Fruit fly (Drosophila melanogaster): Measurements from ENCODE around the gene Usp7.

The Usp7 gene

DNA sequence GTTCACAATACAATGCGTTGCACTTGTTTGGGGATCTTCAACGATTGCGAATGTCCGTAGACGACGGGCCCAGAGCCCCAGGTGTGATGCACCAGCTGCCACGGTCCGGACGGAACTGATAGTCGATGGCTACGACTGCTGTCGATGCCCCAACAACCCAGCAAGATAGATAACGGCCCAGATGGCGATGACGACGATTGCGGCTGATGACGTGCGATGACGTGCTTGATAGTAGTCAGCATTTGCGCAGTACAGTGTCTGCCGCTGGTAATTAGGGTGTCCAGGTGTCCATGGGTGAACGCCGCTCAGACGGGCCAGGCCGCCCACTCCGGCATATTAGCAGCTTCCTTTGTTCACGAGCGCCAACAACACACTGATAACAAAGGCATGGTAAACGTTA, 43.8 kb downstream of the Usp7 start, which contains the start of gene cac:
cac (minus strand) TSS at position 101 of the 400 bp plus-strand sequence.
- TF ChIP-seq CG12769 (tag; optimal IDR thresholded peaks at IDR 0.05) (no peak), MBD-R2 (GFP tag; IDR thresholded peaks at IDR 0.05) (no peak), CG14014 (GFP tag; IDR thresholded peaks at IDR 0.05) (no peak)

DNA sequence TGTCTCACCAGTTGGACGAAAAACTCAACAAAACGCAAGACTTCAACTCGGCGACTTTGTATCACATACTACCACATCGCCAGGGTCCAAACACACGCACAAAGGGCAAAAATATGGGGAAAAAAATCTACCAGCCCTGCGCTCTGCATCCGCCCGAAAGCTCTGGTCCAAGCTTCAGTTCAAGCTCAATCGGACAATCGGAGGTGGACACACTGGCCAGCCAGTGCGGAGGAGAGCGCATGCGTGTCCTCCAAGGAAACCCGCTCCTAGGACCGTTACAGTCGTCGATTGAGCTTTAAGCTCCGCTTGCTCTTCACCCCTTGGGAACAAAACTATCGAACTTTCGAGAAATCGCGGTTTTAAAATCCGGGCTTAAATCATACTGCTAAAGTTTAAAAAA, 45.0 kb downstream of the Usp7 start:
- TF ChIP-seq Lhr (GFP tag; optimal IDR thresholded peaks at IDR 0.05) = no peak
- no peak for TF ChIP-seq Opbp (GFP tag; IDR thresholded peaks at IDR 0.05; ENCODE audit: partially characterized antibody)
- TF ChIP-seq CG17568 (GFP tag; optimal IDR thresholded peaks at IDR 0.05) = no peak
- no peak for TF ChIP-seq CG34224 (GFP tag; IDR thresholded peaks at IDR 0.05; ENCODE audit: partially characterized antibody)
- TF ChIP-seq dmrt99B (tag; optimal IDR thresholded peaks at IDR 0.05) = no peak
- no peak for TF ChIP-seq CG31388 (GFP tag; optimal IDR thresholded peaks at IDR 0.05)
- peak; percentile 25 for TF ChIP-seq pzg (GFP tag; optimal IDR thresholded peaks at IDR 0.05)
- no peak for TF ChIP-seq corto (GFP tag; optimal IDR thresholded peaks at IDR 0.05)
- TF ChIP-seq Ets65A (GFP tag) = peak; percentile 22
- no peak for TF ChIP-seq Sox100B (GFP tag; optimal IDR thresholded peaks at IDR 0.05)
- peak; percentile 97 for TF ChIP-seq ewg (GFP tag; optimal IDR thresholded peaks at IDR 0.05)
- TF ChIP-seq CG17912 (GFP tag; optimal IDR thresholded peaks at IDR 0.05) = no peak
- no peak for TF ChIP-seq wor (GFP tag; IDR thresholded peaks at IDR 0.05)
- TF ChIP-seq bigmax (GFP tag; optimal IDR thresholded peaks at IDR 0.05) = no peak
- peak; percentile 82 for TF ChIP-seq CG14710 (tag; optimal IDR thresholded peaks at IDR 0.05)
